Fruit fly (Drosophila melanogaster) whole organism, prepupa: ENCODE measurements around the gene sle.
A peak's percentile ranks its signal among the peaks of the same experiment; 100 is the strongest.

Experiments used
- Blimp-1 ChIP-seq: fragments of 200-800 bp; sonication (Bioruptor generic); optimal IDR thresholded peaks from 3 replicates; lab custom pipeline; 2017; ENCODE audit warnings: missing biosample characterization, missing genetic modification characterization, mild to moderate bottlenecking, moderate library complexity, missing genetic modification reagents
- CG10631 ChIP-seq: fragments of 200-800 bp; sonication (Bioruptor generic); optimal IDR thresholded peaks from 2 replicates; lab custom pipeline; 2016; ENCODE audit warnings: missing biosample characterization, missing genetic modification characterization
- CG10669 ChIP-seq: fragments of 200-800 bp; sonication (Bioruptor generic); optimal IDR thresholded peaks from 3 replicates; lab custom pipeline; 2018; ENCODE audit warnings: missing biosample characterization, mild to moderate bottlenecking, missing genetic modification characterization, moderate library complexity
- CG11294 ChIP-seq: fragments of 200-800 bp; sonication (Bioruptor generic); IDR thresholded peaks from 2 replicates; pipeline ENCODE4 v1.3.6; 2022; ENCODE audit warnings: missing biosample characterization, missing genetic modification characterization
- CG15336 ChIP-seq: fragments of 200-800 bp; sonication (Bioruptor generic); IDR thresholded peaks from 2 replicates; pipeline ENCODE4 v1.3.6; 2022; ENCODE audit warnings: missing biosample characterization, missing genetic modification characterization
- CG1621 ChIP-seq: fragments of 200-800 bp; sonication (Bioruptor generic); optimal IDR thresholded peaks from 3 replicates; lab custom pipeline; 2018; ENCODE audit warnings: missing biosample characterization, mild to moderate bottlenecking, missing genetic modification characterization
- CG16779 ChIP-seq: fragments of 200-800 bp; sonication (Bioruptor generic); optimal IDR thresholded peaks from 3 replicates; lab custom pipeline; 2017; ENCODE audit warnings: missing biosample characterization, mild to moderate bottlenecking, missing genetic modification characterization
- CG3032 ChIP-seq: fragments of 200-800 bp; optimal IDR thresholded peaks from 2 replicates; lab custom pipeline; 2019; ENCODE audit warnings: missing biosample characterization, mild to moderate bottlenecking, missing genetic modification characterization, moderate library complexity
- CG31627 ChIP-seq: fragments of 200-800 bp; sonication (Bioruptor generic); optimal IDR thresholded peaks from 3 replicates; lab custom pipeline; 2016; ENCODE audit warnings: missing biosample characterization, missing genetic modification characterization
- CG32006 ChIP-seq: fragments of 200-800 bp; sonication (Bioruptor generic); optimal IDR thresholded peaks from 3 replicates; lab custom pipeline; 2017; ENCODE audit warnings: missing biosample characterization, mild to moderate bottlenecking, missing genetic modification characterization
- CG6276 ChIP-seq: fragments of 200-800 bp; sonication (Bioruptor generic); optimal IDR thresholded peaks from 2 replicates; lab custom pipeline; 2017; ENCODE audit warnings: missing biosample characterization, mild to moderate bottlenecking, missing genetic modification characterization
- CG6792 ChIP-seq: fragments of 200-800 bp; sonication (Bioruptor generic); optimal IDR thresholded peaks from 3 replicates; lab custom pipeline; 2016; ENCODE audit warnings: missing biosample characterization, missing genetic modification characterization
- CG6854 ChIP-seq: fragments of 200-800 bp; sonication (Bioruptor generic); optimal IDR thresholded peaks from 2 replicates; lab custom pipeline; 2017; ENCODE audit warnings: missing biosample characterization, mild to moderate bottlenecking, missing genetic modification characterization
- CG7368 ChIP-seq: fragments of 200-800 bp; sonication (Bioruptor generic); optimal IDR thresholded peaks from 3 replicates; lab custom pipeline; 2016; ENCODE audit warnings: missing biosample characterization, missing genetic modification characterization
- CG8119 ChIP-seq: fragments of 200-800 bp; sonication (Bioruptor generic); IDR thresholded peaks from 3 replicates; pipeline ENCODE4 v1.3.6; 2022; ENCODE audit warnings: missing biosample characterization, missing genetic modification characterization
- CG8319 ChIP-seq: fragments of 200-800 bp; sonication (Bioruptor generic); optimal IDR thresholded peaks from 3 replicates; lab custom pipeline; 2016; ENCODE audit warnings: missing biosample characterization, missing genetic modification characterization
- CG8632 ChIP-seq: fragments of 200-800 bp; sonication (Bioruptor generic); optimal IDR thresholded peaks from 3 replicates; lab custom pipeline; 2016; ENCODE audit warnings: missing biosample characterization, missing genetic modification characterization
- CG9139 ChIP-seq: fragments of 200-800 bp; sonication (Bioruptor generic); optimal IDR thresholded peaks from 3 replicates; lab custom pipeline; 2017; ENCODE audit warnings: missing biosample characterization, mild to moderate bottlenecking, missing genetic modification characterization
- Eip75B ChIP-seq: fragments of 200-800 bp; sonication (Bioruptor generic); optimal IDR thresholded peaks from 3 replicates; lab custom pipeline; 2016; ENCODE audit warnings: missing biosample characterization, missing genetic modification characterization
- Eip78C ChIP-seq: fragments of 200-800 bp; sonication (Bioruptor generic); peaks from one replicate; lab custom pipeline; 2016; ENCODE audit warnings: missing biosample characterization, missing genetic modification characterization
- Ets96B ChIP-seq: fragments of 200-800 bp; optimal IDR thresholded peaks from 2 replicates; lab custom pipeline; 2019; ENCODE audit warnings: missing biosample characterization, mild to moderate bottlenecking, missing genetic modification characterization, moderate library complexity
- Gug ChIP-seq: fragments of 200-800 bp; sonication (Bioruptor generic); IDR thresholded peaks from 2 replicates; pipeline ENCODE4 v1.3.6; 2022; ENCODE audit warnings: missing biosample characterization, missing genetic modification characterization
- Hr38 ChIP-seq: sonication (Bioruptor generic); optimal IDR thresholded peaks from 2 replicates; lab custom pipeline; 2016; ENCODE audit warnings: missing biosample characterization, missing genetic modification characterization
- Hr39 ChIP-seq: fragments of 200-800 bp; sonication (Bioruptor generic); optimal IDR thresholded peaks from 2 replicates; lab custom pipeline; 2016; ENCODE audit warnings: missing biosample characterization, missing genetic modification characterization
- Hr4 ChIP-seq: fragments of 200-800 bp; sonication (Bioruptor generic); optimal IDR thresholded peaks from 3 replicates; lab custom pipeline; 2016; ENCODE audit warnings: missing biosample characterization, missing genetic modification characterization
- Lpt ChIP-seq: fragments of 200-800 bp; sonication (Bioruptor generic); optimal IDR thresholded peaks from 3 replicates; lab custom pipeline; 2016; ENCODE audit warnings: missing biosample characterization, missing genetic modification characterization
- Met ChIP-seq: fragments of 200-800 bp; sonication (Bioruptor generic); optimal IDR thresholded peaks from 3 replicates; lab custom pipeline; 2016; ENCODE audit warnings: missing biosample characterization, missing genetic modification characterization
- Smox ChIP-seq: fragments of 200-800 bp; sonication (Bioruptor generic); optimal IDR thresholded peaks from 3 replicates; lab custom pipeline; 2016; ENCODE audit warnings: missing biosample characterization, missing genetic modification characterization
- Sox14 ChIP-seq: fragments of 200-800 bp; sonication (Bioruptor generic); optimal IDR thresholded peaks from 3 replicates; lab custom pipeline; 2016; ENCODE audit warnings: missing biosample characterization, missing genetic modification characterization
- Sox15 ChIP-seq: fragments of 200-800 bp; sonication (Bioruptor generic); optimal IDR thresholded peaks from 3 replicates; lab custom pipeline; 2016; ENCODE audit warnings: missing biosample characterization, missing genetic modification characterization
- achi ChIP-seq: fragments of 200-800 bp; sonication (Bioruptor generic); optimal IDR thresholded peaks from 3 replicates; lab custom pipeline; 2016; ENCODE audit warnings: missing biosample characterization, missing genetic modification characterization
- acj6 ChIP-seq: fragments of 200-800 bp; sonication (Bioruptor generic); optimal IDR thresholded peaks from 3 replicates; lab custom pipeline; 2016; ENCODE audit warnings: missing biosample characterization, missing genetic modification characterization
- cyc ChIP-seq: fragments of 200-800 bp; sonication (Bioruptor generic); optimal IDR thresholded peaks from 3 replicates; lab custom pipeline; 2016; ENCODE audit warnings: missing biosample characterization, missing genetic modification characterization
- dsx ChIP-seq: fragments of 200-800 bp; optimal IDR thresholded peaks from 3 replicates; lab custom pipeline; 2019; ENCODE audit warnings: missing biosample characterization, mild to moderate bottlenecking, missing genetic modification characterization, moderate library complexity; ENCODE audit not compliant: poor library complexity, severe bottlenecking
- eg ChIP-seq: fragments of 200-800 bp; sonication (Bioruptor generic); IDR thresholded peaks from 3 replicates; pipeline ENCODE4 v1.3.6; 2022; ENCODE audit warnings: missing biosample characterization, missing genetic modification characterization
- fd59A ChIP-seq: fragments of 200-800 bp; sonication (Bioruptor generic); optimal IDR thresholded peaks from 2 replicates; lab custom pipeline; 2017; ENCODE audit warnings: missing biosample characterization, mild to moderate bottlenecking, missing genetic modification characterization, missing genetic modification reagents
- fd85E ChIP-seq: fragments of 200-800 bp; sonication (Bioruptor generic); optimal IDR thresholded peaks from 3 replicates; lab custom pipeline; 2016; ENCODE audit warnings: missing biosample characterization, missing genetic modification characterization
- lz ChIP-seq: fragments of 200-800 bp; sonication (Bioruptor generic); optimal IDR thresholded peaks from 3 replicates; lab custom pipeline; 2016; ENCODE audit warnings: missing biosample characterization, missing genetic modification characterization
- pdm3 ChIP-seq: fragments of 200-800 bp; sonication (Bioruptor generic); optimal IDR thresholded peaks from 3 replicates; lab custom pipeline; 2016; ENCODE audit warnings: missing biosample characterization, missing genetic modification characterization
- salr ChIP-seq, 2 experiments: fragments of 200-800 bp; sonication (Bioruptor generic); optimal IDR thresholded peaks; 3 replicates each; lab custom pipeline; 2016 to 2018; ENCODE audit warnings: missing biosample characterization in 2 of 2, missing genetic modification characterization in 2 of 2, mild to moderate bottlenecking in 1 of 2
- spab ChIP-seq: fragments of 200-800 bp; sonication (Bioruptor generic); optimal IDR thresholded peaks from 2 replicates; lab custom pipeline; 2017; ENCODE audit warnings: missing biosample characterization, mild to moderate bottlenecking, missing genetic modification characterization, missing genetic modification reagents
- ss ChIP-seq, 2 experiments: fragments of 200-800 bp; sonication (Bioruptor generic); optimal IDR thresholded peaks; 2 replicates in 1 of 2; 3 replicates in 1 of 2; lab custom pipeline; 2017 to 2018; ENCODE audit warnings: mild to moderate bottlenecking in 2 of 2, missing biosample characterization in 2 of 2, missing genetic modification characterization in 2 of 2, moderate library complexity in 1 of 2
- svp ChIP-seq: fragments of 200-800 bp; sonication (Bioruptor generic); peaks from one replicate; lab custom pipeline; 2016; ENCODE audit warnings: missing biosample characterization, missing genetic modification characterization
- vri ChIP-seq: fragments of 200-800 bp; sonication (Bioruptor generic); optimal IDR thresholded peaks from 3 replicates; lab custom pipeline; 2016; ENCODE audit warnings: missing biosample characterization, mild to moderate bottlenecking, missing genetic modification characterization

sle gene

DNA sequence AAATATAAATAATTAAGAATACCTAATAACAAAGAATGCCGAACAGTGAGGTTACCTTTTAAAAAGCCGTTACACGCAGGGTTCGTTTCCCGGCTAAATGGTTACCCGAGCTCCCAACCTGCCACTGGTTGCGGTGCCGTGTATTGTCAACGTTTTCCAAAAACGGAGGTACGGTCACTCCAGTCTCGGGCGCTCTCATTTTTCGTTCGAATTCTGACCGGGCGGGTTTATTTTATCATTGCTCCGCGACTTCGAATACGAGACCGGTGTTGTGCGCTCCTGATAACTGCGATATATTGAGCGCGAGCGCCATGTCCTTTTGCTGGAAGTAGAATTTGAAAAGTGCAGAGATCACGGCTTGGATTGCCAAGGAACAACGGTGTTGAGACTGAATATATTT lies 17.1 kb downstream of the sle start, which contains the start of gene jumu:
Gene jumu (plus strand): TSS at position 196 of the 400 bp plus-strand sequence.
- no peak for TF ChIP-seq CG8119 (GFP tag; lab: Robert Waterston, UW)
- no peak for TF ChIP-seq Gug (GFP tag; lab: Robert Waterston, UW)
- peak; percentile 8 for TF ChIP-seq CG8319 (GFP tag; lab: Kevin White, UChicago)
- TF ChIP-seq acj6 (GFP tag; lab: Kevin White, UChicago), result no peak
- TF ChIP-seq CG31627 (GFP tag; lab: Kevin White, UChicago), result no peak
- TF ChIP-seq salr (GFP tag; optimal IDR thresholded peaks at IDR 0.05; lab: Kevin White, UChicago), result no peak
- no peak for TF ChIP-seq CG8632 (GFP tag; lab: Kevin White, UChicago)
- TF ChIP-seq vri (GFP tag; lab: Kevin White, UChicago), result no peak
- TF ChIP-seq CG15336 (GFP tag; lab: Robert Waterston, UW), result no peak
- TF ChIP-seq CG10669 (GFP tag; lab: Kevin White, UChicago), result no peak
- no peak for TF ChIP-seq CG16779 (tag; lab: Kevin White, UChicago)
- TF ChIP-seq Eip78C (GFP tag; lab: Kevin White, UChicago), result peak; percentile 72
- TF ChIP-seq dsx (GFP tag; lab: Kevin White, UChicago), result no peak
- no peak for TF ChIP-seq Lpt (GFP tag; lab: Kevin White, UChicago)
- peak; percentile 53 for TF ChIP-seq Sox14
- TF ChIP-seq fd85E (GFP tag; lab: Kevin White, UChicago), result no peak
- no peak for TF ChIP-seq CG6792 (GFP tag; lab: Kevin White, UChicago)
- TF ChIP-seq ss (GFP tag; optimal IDR thresholded peaks at IDR 0.05; lab: Kevin White, UChicago), result peak in 1 of 2 experiments; percentile 17
- TF ChIP-seq Hr39 (GFP tag; lab: Kevin White, UChicago), result no peak
- TF ChIP-seq CG1621 (tag; lab: Kevin White, UChicago), result peak; percentile 40
- TF ChIP-seq CG10631 (GFP tag; lab: Kevin White, UChicago), result no peak
- no peak for TF ChIP-seq eg (GFP tag; lab: Robert Waterston, UW)
- no peak for TF ChIP-seq Met
- no peak for TF ChIP-seq CG9139 (GFP tag; lab: Kevin White, UChicago)
- peak; percentile 7 for TF ChIP-seq CG3032 (tag; lab: Kevin White, UChicago)
- TF ChIP-seq CG6854 (GFP tag; lab: Kevin White, UChicago), result no peak
- peak; percentile 50 for TF ChIP-seq svp

DNA sequence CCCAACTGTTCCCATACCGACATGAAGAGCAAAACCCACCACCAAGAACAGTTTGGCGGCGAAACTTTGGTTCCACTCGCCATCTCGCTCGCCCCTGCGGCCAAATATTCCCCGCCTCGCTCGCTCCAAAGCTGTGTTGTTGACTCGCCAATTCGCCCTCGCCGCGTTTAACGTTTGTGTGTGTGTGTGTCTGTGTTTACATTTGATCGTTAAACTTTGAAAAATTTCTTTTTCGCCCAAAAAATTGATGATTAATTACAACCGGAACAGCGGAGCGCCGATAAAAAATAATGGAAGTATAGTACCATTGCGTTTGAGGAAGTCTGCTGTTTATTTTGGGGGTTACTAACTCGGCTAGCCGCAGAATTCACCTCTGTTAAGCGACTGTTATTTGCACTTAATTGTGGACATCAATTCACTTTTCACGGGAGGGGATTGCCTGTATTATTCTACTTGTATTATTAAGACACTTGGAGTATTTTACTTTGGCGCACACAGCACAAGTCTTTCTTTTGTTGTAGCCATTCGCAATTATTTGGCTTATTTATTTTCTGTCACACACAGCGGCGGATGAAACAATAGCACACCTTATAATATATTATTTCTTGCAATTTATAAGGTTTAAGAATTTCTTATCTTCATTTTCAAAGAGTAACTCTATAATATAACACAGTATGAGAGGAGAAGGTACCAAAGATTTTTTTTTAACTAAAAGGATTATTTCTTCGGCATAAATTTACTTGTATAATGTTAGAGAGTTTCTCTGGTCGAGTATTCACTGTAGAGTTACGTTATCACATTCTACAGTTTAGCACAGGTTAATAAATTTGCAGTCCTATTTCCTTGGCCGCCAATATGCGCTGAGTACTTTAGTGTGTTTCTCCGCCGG lies 18.1 kb downstream of the sle start:
- TF ChIP-seq achi (GFP tag; lab: Kevin White, UChicago) (peak; percentile 79), vri (GFP tag; lab: Kevin White, UChicago) (peak; percentile 73), CG10669 (GFP tag; lab: Kevin White, UChicago) (peak; percentile 53), Blimp-1 (GFP tag; lab: Kevin White, UChicago) (peak; percentile 97), CG6854 (GFP tag; lab: Kevin White, UChicago) (no peak), CG16779 (tag; lab: Kevin White, UChicago) (no peak), Hr38 (GFP tag; lab: Kevin White, UChicago) (no peak), CG32006 (peak; percentile 89), CG6792 (GFP tag; lab: Kevin White, UChicago) (peak; percentile 70), CG3032 (tag; lab: Kevin White, UChicago) (peak; percentile 72), fd59A (peak; percentile 62), acj6 (GFP tag; lab: Kevin White, UChicago) (peak; percentile 84), Eip75B (GFP tag; lab: Kevin White, UChicago) (peak; percentile 82), cyc (peak; percentile 82), lz (peak; percentile 87), Ets96B (tag; lab: Kevin White, UChicago) (peak; percentile 63), CG8119 (GFP tag; lab: Robert Waterston, UW) (no peak), Eip78C (GFP tag; lab: Kevin White, UChicago) (peak; percentile 96), Smox (peak; percentile 84), CG8319 (GFP tag; lab: Kevin White, UChicago) (peak; percentile 61), svp (peak; percentile 90), Sox15 (GFP tag; lab: Kevin White, UChicago) (peak; percentile 79), dsx (GFP tag; lab: Kevin White, UChicago) (peak; percentile 43), Lpt (GFP tag; lab: Kevin White, UChicago) (peak; percentile 72), pdm3 (GFP tag; lab: Kevin White, UChicago) (peak; percentile 85), CG7368 (GFP tag; lab: Kevin White, UChicago) (peak; percentile 62), ss (GFP tag; optimal IDR thresholded peaks at IDR 0.05; lab: Kevin White, UChicago) (no peak), Hr4 (GFP tag; lab: Kevin White, UChicago) (peak; percentile 90), CG8632 (GFP tag; lab: Kevin White, UChicago) (peak; percentile 74), CG11294 (GFP tag; lab: Robert Waterston, UW) (no peak), spab (peak; percentile 50), CG6276 (GFP tag; lab: Kevin White, UChicago) (peak; percentile 79), salr (GFP tag; optimal IDR thresholded peaks at IDR 0.05; lab: Kevin White, UChicago) (peak; percentile 43 to 76), fd85E (GFP tag; lab: Kevin White, UChicago) (peak; percentile 12), Met (peak; percentile 88), CG10631 (GFP tag; lab: Kevin White, UChicago) (peak; percentile 81)
